Fruit fly (Drosophila melanogaster) whole organism, embryonic: ENCODE data around the gene dock.
A peak's percentile ranks its signal among the peaks of the same experiment; 100 is the strongest.

ENCODE experiments used
- Awh ChIP-seq: fragments of 200-800 bp; sonication (Bioruptor generic); IDR thresholded peaks from 2 replicates; pipeline ENCODE4, ENCODE4 v1.3.6; 2022; ENCODE audit warnings: missing biosample characterization, missing genetic modification characterization
- CG10147 ChIP-seq: fragments of 200-800 bp; sonication (Bioruptor generic); optimal IDR thresholded peaks from 2 replicates; lab custom pipeline; 2019; ENCODE audit warnings: missing biosample characterization, mild to moderate bottlenecking, missing genetic modification characterization, moderate library complexity
- CG1233 ChIP-seq: fragments of 200-800 bp; sonication (Bioruptor generic); optimal IDR thresholded peaks from 4 replicates; lab custom pipeline; 2018; ENCODE audit warnings: missing biosample characterization, mild to moderate bottlenecking, missing genetic modification characterization
- CG13624 ChIP-seq: fragments of 200-800 bp; sonication (Bioruptor generic); optimal IDR thresholded peaks from 2 replicates; lab custom pipeline; 2016; ENCODE audit warnings: missing biosample characterization, missing genetic modification characterization
- CG15696 ChIP-seq: fragments of 200-800 bp; sonication (Bioruptor generic); optimal IDR thresholded peaks from 2 replicates; lab custom pipeline; 2019; ENCODE audit warnings: missing biosample characterization, mild to moderate bottlenecking, missing genetic modification characterization, moderate library complexity
- CG1647 ChIP-seq: fragments of 200-800 bp; sonication (Bioruptor generic); optimal IDR thresholded peaks from 3 replicates; lab custom pipeline; 2016; ENCODE audit warnings: missing biosample characterization, missing genetic modification characterization
- CG16813 ChIP-seq: fragments of 200-800 bp; sonication (Bioruptor generic); IDR thresholded peaks from 3 replicates; pipeline ENCODE4 v1.3.6; 2022; ENCODE audit warnings: missing biosample characterization, missing genetic modification characterization; ENCODE audit not compliant: partially characterized antibody
- CG2678 ChIP-seq: fragments of 200-800 bp; sonication (Bioruptor generic); optimal IDR thresholded peaks from 3 replicates; lab custom pipeline; 2019; ENCODE audit warnings: missing biosample characterization, mild to moderate bottlenecking, missing genetic modification characterization, moderate library complexity
- CG30431 ChIP-seq: fragments of 200-800 bp; sonication (Bioruptor generic); optimal IDR thresholded peaks from 2 replicates; lab custom pipeline; 2017; ENCODE audit warnings: missing biosample characterization, missing genetic modification characterization
- CG34422 ChIP-seq: fragments of 200-800 bp; sonication (Bioruptor generic); IDR thresholded peaks from 3 replicates; pipeline ENCODE4 v1.3.6; 2022; ENCODE audit warnings: missing biosample characterization, missing genetic modification characterization
- CG3995 ChIP-seq: fragments of 200-800 bp; sonication (Bioruptor generic); optimal IDR thresholded peaks from 3 replicates; lab custom pipeline; 2016; ENCODE audit warnings: missing biosample characterization, missing genetic modification characterization
- CG4617 ChIP-seq: fragments of 200-800 bp; sonication (Bioruptor generic); optimal IDR thresholded peaks from 3 replicates; lab custom pipeline; 2016; ENCODE audit warnings: missing biosample characterization, missing genetic modification characterization, borderline replicate concordance
- CG5180 ChIP-seq: fragments of 200-800 bp; sonication (Bioruptor generic); optimal IDR thresholded peaks from 3 replicates; lab custom pipeline; 2017; ENCODE audit warnings: missing biosample characterization, missing genetic modification characterization, mild to moderate bottlenecking, moderate library complexity, missing genetic modification reagents
- CG6813 ChIP-seq: fragments of 200-800 bp; sonication (Bioruptor generic); optimal IDR thresholded peaks from 2 replicates; lab custom pipeline; 2017; ENCODE audit warnings: missing biosample characterization, missing genetic modification characterization, mild to moderate bottlenecking, moderate library complexity, missing genetic modification reagents
- CG7963 ChIP-seq: fragments of 200-800 bp; sonication (Bioruptor generic); IDR thresholded peaks from 3 replicates; pipeline ENCODE4 v1.3.6; 2022; ENCODE audit warnings: missing biosample characterization, missing genetic modification characterization; ENCODE audit not compliant: partially characterized antibody
- CG8478 ChIP-seq: fragments of >200 bp; optimal IDR thresholded peaks from 2 replicates; lab custom pipeline; 2018
- D19B ChIP-seq: fragments of 200-800 bp; sonication (Bioruptor generic); optimal IDR thresholded peaks from 2 replicates; lab custom pipeline; 2017; ENCODE audit warnings: missing biosample characterization, mild to moderate bottlenecking, missing genetic modification characterization
- Dek ChIP-seq: fragments of 200-800 bp; sonication (Bioruptor generic); optimal IDR thresholded peaks from 3 replicates; lab custom pipeline; 2019; ENCODE audit warnings: missing biosample characterization, mild to moderate bottlenecking, missing genetic modification characterization, moderate library complexity
- Gsc ChIP-seq: fragments of 200-800 bp; sonication (Bioruptor generic); IDR thresholded peaks from 2 replicates; pipeline ENCODE4 v1.3.6; 2022; ENCODE audit warnings: missing biosample characterization, missing genetic modification characterization
- H15 ChIP-seq: fragments of 200-800 bp; sonication (Bioruptor generic); IDR thresholded peaks from 3 replicates; pipeline ENCODE4 v1.3.6; 2022; ENCODE audit warnings: missing biosample characterization, missing genetic modification characterization
- HmgZ ChIP-seq: fragments of 200-800 bp; sonication (Bioruptor generic); optimal IDR thresholded peaks from 2 replicates; lab custom pipeline; 2018; ENCODE audit warnings: missing biosample characterization, mild to moderate bottlenecking, missing genetic modification characterization
- Hr51 ChIP-seq, 2 experiments: fragments of 200-800 bp; sonication (Bioruptor generic); optimal IDR thresholded peaks; 2 replicates in 1 of 2; 3 replicates in 1 of 2; lab custom pipeline; 2016 to 2018; ENCODE audit warnings: missing biosample characterization in 2 of 2, missing genetic modification characterization in 2 of 2, mild to moderate bottlenecking in 1 of 2, moderate library complexity in 1 of 2
- Jarid2 ChIP-seq: fragments of 200-800 bp; sonication (Bioruptor generic); optimal IDR thresholded peaks from 3 replicates; lab custom pipeline; 2017; ENCODE audit warnings: mild to moderate bottlenecking, missing biosample characterization, missing genetic modification reagents, missing genetic modification characterization
- Max ChIP-seq: fragments of 200-800 bp; sonication (Bioruptor generic); optimal IDR thresholded peaks from 2 replicates; lab custom pipeline; 2016; ENCODE audit warnings: missing biosample characterization, mild to moderate bottlenecking, missing genetic modification characterization
- Med ChIP-seq: fragments of 200-800 bp; sonication (Bioruptor generic); peaks from one replicate; lab custom pipeline; 2016; ENCODE audit warnings: missing biosample characterization, missing genetic modification characterization, mild to moderate bottlenecking, inconsistent platforms, moderate library complexity
- Opbp ChIP-seq: fragments of 200-800 bp; sonication (Bioruptor generic); IDR thresholded peaks from 3 replicates; pipeline ENCODE4 v1.3.6; 2022; ENCODE audit warnings: missing biosample characterization, missing genetic modification characterization; ENCODE audit not compliant: partially characterized antibody
- Sry-δ ChIP-seq: fragments of 200-800 bp; sonication (Bioruptor generic); optimal IDR thresholded peaks from 2 replicates; lab custom pipeline; 2016; ENCODE audit warnings: missing biosample characterization, missing genetic modification characterization
- Stat92E ChIP-seq, 3 experiments: fragments of >200 bp in 2 of 3; fragments of 200-800 bp in 1 of 3; sonication (Bioruptor generic) in 1 of 3; optimal IDR thresholded peaks; 2 replicates each; lab custom pipeline; 2017 to 2019; ENCODE audit warnings: missing biosample characterization in 3 of 3, missing genetic modification characterization in 3 of 3, mild to moderate bottlenecking in 1 of 3, moderate library complexity in 1 of 3
- ap ChIP-seq: fragments of 200-800 bp; sonication (Bioruptor generic); IDR thresholded peaks from 2 replicates; pipeline ENCODE4 v1.3.6; 2022; ENCODE audit warnings: missing biosample characterization, missing genetic modification characterization
- btn ChIP-seq: fragments of 200-800 bp; sonication (Bioruptor generic); optimal IDR thresholded peaks from 2 replicates; lab custom pipeline; 2016; ENCODE audit warnings: missing biosample characterization, missing genetic modification characterization
- ci ChIP-seq: fragments of 200-800 bp; sonication (Bioruptor generic); IDR thresholded peaks from 3 replicates; pipeline ENCODE4 v1.3.6; 2022; ENCODE audit warnings: missing biosample characterization, missing genetic modification characterization
- dpn ChIP-seq, 2 experiments: fragments of 200-800 bp; sonication (Bioruptor generic); optimal IDR thresholded peaks; 3 replicates each; lab custom pipeline; 2016; ENCODE audit warnings: missing biosample characterization in 2 of 2, missing genetic modification characterization in 2 of 2
- lola ChIP-seq, 3 experiments: fragments of >200 bp in 2 of 3; fragments of 200-800 bp in 1 of 3; sonication (Bioruptor generic) in 1 of 3; optimal IDR thresholded peaks; 2 replicates each; lab custom pipeline; 2017 to 2019; ENCODE audit warnings: missing biosample characterization in 3 of 3, missing genetic modification characterization in 3 of 3, mild to moderate bottlenecking in 1 of 3, moderate library complexity in 1 of 3
- lov ChIP-seq, 2 experiments: fragments of 200-800 bp in 1 of 2; fragments of >200 bp in 1 of 2; sonication (Bioruptor generic) in 1 of 2; IDR thresholded peaks in 1 of 2; optimal IDR thresholded peaks in 1 of 2; 2 replicates in 1 of 2; 3 replicates in 1 of 2; pipeline versions ENCODE4 v1.3.6 to Lab custom; 2017 to 2022; ENCODE audit warnings: missing biosample characterization in 1 of 2, missing genetic modification characterization in 1 of 2
- nmo ChIP-seq: fragments of 200-800 bp; sonication (Bioruptor generic); optimal IDR thresholded peaks from 2 replicates; lab custom pipeline; 2018; ENCODE audit warnings: missing biosample characterization, mild to moderate bottlenecking, missing genetic modification characterization, moderate library complexity
- onecut ChIP-seq: fragments of 200-800 bp; sonication (Bioruptor generic); IDR thresholded peaks from 2 replicates; pipeline ENCODE4 v1.3.6; 2022; ENCODE audit warnings: missing biosample characterization, missing genetic modification characterization
- pb ChIP-seq: fragments of 200-800 bp; sonication (Bioruptor generic); optimal IDR thresholded peaks from 3 replicates; lab custom pipeline; 2016; ENCODE audit warnings: missing biosample characterization, missing genetic modification characterization
- pita ChIP-seq: fragments of 200-800 bp; sonication (Bioruptor generic); optimal IDR thresholded peaks from 2 replicates; lab custom pipeline; 2017; ENCODE audit warnings: missing biosample characterization, mild to moderate bottlenecking, missing genetic modification characterization
- prd ChIP-seq, 3 experiments: fragments of >200 bp in 2 of 3; fragments of 200-800 bp in 1 of 3; sonication (Bioruptor generic) in 1 of 3; optimal IDR thresholded peaks in 2 of 3; IDR thresholded peaks in 1 of 3; 2 replicates in 2 of 3; 3 replicates in 1 of 3; pipeline versions ENCODE4 v1.3.6 to Lab custom; 2017 to 2022; ENCODE audit warnings: missing biosample characterization in 1 of 3, missing genetic modification characterization in 1 of 3
- salm ChIP-seq: fragments of 200-800 bp; sonication (Bioruptor generic); optimal IDR thresholded peaks from 2 replicates; lab custom pipeline; 2018; ENCODE audit warnings: missing biosample characterization, mild to moderate bottlenecking, missing genetic modification characterization
- sens ChIP-seq: fragments of 200-800 bp; sonication (Bioruptor generic); peaks from one replicate; lab custom pipeline; 2016; ENCODE audit warnings: missing biosample characterization, missing genetic modification characterization
- seq ChIP-seq: fragments of 200-800 bp; sonication (Bioruptor generic); IDR thresholded peaks from 2 replicates; pipeline ENCODE4 v1.3.6; 2022; ENCODE audit warnings: missing biosample characterization, missing genetic modification characterization
- sim ChIP-seq: fragments of 200-800 bp; sonication (Bioruptor generic); IDR thresholded peaks from 2 replicates; pipeline ENCODE4 v1.3.6; 2022; ENCODE audit warnings: missing biosample characterization, missing genetic modification characterization
- trh ChIP-seq: fragments of 200-800 bp; sonication (Bioruptor generic); optimal IDR thresholded peaks from 2 replicates; lab custom pipeline; 2016; ENCODE audit warnings: missing biosample characterization, missing genetic modification characterization
- twi ChIP-seq: fragments of 200-800 bp; optimal IDR thresholded peaks from 2 replicates; lab custom pipeline; 2019; ENCODE audit warnings: missing biosample characterization, mild to moderate bottlenecking, missing genetic modification characterization, moderate library complexity
- usp ChIP-seq: fragments of >200 bp; optimal IDR thresholded peaks from 2 replicates; lab custom pipeline; 2017; ENCODE audit warnings: missing biosample characterization, missing genetic modification characterization
- vnd ChIP-seq: fragments of 200-800 bp; sonication (Bioruptor generic); IDR thresholded peaks from 3 replicates; pipeline ENCODE4 v1.3.6; 2022; ENCODE audit warnings: missing biosample characterization, missing genetic modification characterization; ENCODE audit not compliant: partially characterized antibody

Gene dock

DNA sequence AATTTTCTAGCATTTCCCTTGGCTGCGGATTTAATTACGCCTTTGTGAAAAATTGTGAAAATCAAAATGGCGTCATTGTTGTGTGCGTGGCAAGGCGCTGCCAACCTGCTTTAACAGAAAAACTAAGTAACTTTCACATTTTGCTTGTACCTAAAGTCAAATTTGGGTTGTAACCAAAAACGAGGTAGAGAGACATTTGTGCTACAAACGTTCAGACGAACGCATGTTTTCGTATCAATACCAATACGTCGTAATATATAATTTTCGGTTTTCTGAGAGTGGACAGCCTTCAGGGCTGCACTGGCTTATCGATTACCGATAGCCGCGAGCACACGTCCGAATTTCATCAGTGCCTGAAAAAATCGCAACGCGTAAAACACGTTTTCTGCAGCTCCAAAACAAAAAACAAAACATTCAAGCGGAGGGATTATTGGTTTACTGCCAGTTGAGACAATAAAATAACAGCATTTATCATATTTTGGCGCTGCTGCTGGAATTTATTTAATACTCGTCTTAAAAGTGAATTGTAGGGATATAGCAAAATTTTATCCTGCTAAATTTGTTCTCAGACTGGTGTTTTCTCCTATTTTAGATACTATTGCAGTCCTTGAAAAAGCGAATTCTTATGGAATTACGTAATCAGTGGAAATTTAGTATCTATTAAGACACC lies 45.1 kb downstream of the dock start (continued):
- TF ChIP-seq CG34422 (GFP tag; lab: Robert Waterston, UW) (no peak; the same call in 2 of the 3 replicates), Gsc (GFP tag; lab: Robert Waterston, UW) (no peak), Max (GFP tag; lab: Kevin White, UChicago) (peak; percentile 75), sens (GFP tag; lab: Kevin White, UChicago) (peak; percentile 93), CG4617 (GFP tag; lab: Kevin White, UChicago) (peak; percentile 60), Dek (tag; lab: Kevin White, UChicago) (peak; percentile 43), trh (GFP tag; lab: Kevin White, UChicago) (peak; percentile 13), CG6813 (GFP tag; lab: Kevin White, UChicago) (peak; percentile 61), btn (GFP tag; lab: Kevin White, UChicago) (peak; percentile 72), pita (no peak), ci (GFP tag; lab: Robert Waterston, UW) (peak; percentile 77), CG3995 (GFP tag; lab: Kevin White, UChicago) (peak; percentile 38), Hr51 (GFP tag; optimal IDR thresholded peaks at IDR 0.05; lab: Kevin White, UChicago) (peak; percentile 67 to 71), twi (tag; lab: Kevin White, UChicago) (no peak), dpn (GFP tag; optimal IDR thresholded peaks at IDR 0.05; lab: Kevin White, UChicago) (peak; percentile 75 to 82), CG5180 (GFP tag; lab: Kevin White, UChicago) (no peak), CG10147 (GFP tag; lab: Kevin White, UChicago) (no peak), Jarid2 (GFP tag; lab: Kevin White, UChicago) (no peak), salm (peak; percentile 12), Awh (no peak), onecut (GFP tag; lab: Robert Waterston, UW) (peak; percentile 79), CG1233 (peak; percentile 47), sim (GFP tag; lab: Robert Waterston, UW) (no peak), lov (optimal IDR thresholded peaks at IDR 0.05; lab: Kevin White, UChicago) (no peak), lov (GFP tag; IDR thresholded peaks at IDR 0.05; lab: Robert Waterston, UW) (0 out of 3 replicates have a peak, but pooled peaks have one; percentile 58), CG8478 (lab: Kevin White, UChicago) (no peak), usp (GFP tag; lab: Kevin White, UChicago) (no peak), seq (GFP tag; lab: Robert Waterston, UW) (peak; percentile 47; the same call in 1 of the 2 replicates), lola (GFP tag; optimal IDR thresholded peaks at IDR 0.05; lab: Kevin White, UChicago) (peak in 1 of 3 experiments; percentile 38), nmo (GFP tag; lab: Kevin White, UChicago) (peak; percentile 68), CG15696 (tag; lab: Kevin White, UChicago) (peak; percentile 51), Med (GFP tag; lab: Kevin White, UChicago) (peak; percentile 97), Opbp (GFP tag; lab: Robert Waterston, UW) (peak; percentile 43; the same call in 1 of the 3 replicates), pb (GFP tag; lab: Kevin White, UChicago) (peak; percentile 61), CG1647 (GFP tag; lab: Kevin White, UChicago) (peak; percentile 73), CG30431 (GFP tag; lab: Kevin White, UChicago) (peak; percentile 28), CG16813 (GFP tag; lab: Robert Waterston, UW) (peak; percentile 37; the same call in 1 of the 3 replicates), CG13624 (peak; percentile 92), H15 (GFP tag; lab: Robert Waterston, UW) (peak; percentile 55; the same call in 1 of the 3 replicates), Stat92E (GFP tag; optimal IDR thresholded peaks at IDR 0.05; lab: Kevin White, UChicago) (no peak), CG7963 (no peak; the same call in 2 of the 3 replicates), HmgZ (tag; lab: Kevin White, UChicago) (peak; percentile 65), vnd (GFP tag; lab: Robert Waterston, UW) (0 out of 3 replicates have a peak, but pooled peaks have one; percentile 32), D19B (GFP tag; lab: Kevin White, UChicago) (peak; percentile 32), CG2678 (peak; percentile 71), ap (GFP tag; lab: Robert Waterston, UW) (peak; percentile 46), prd (optimal IDR thresholded peaks at IDR 0.05; lab: Kevin White, UChicago) (no peak), prd (GFP tag; IDR thresholded peaks at IDR 0.05; lab: Robert Waterston, UW) (peak; percentile 75), Sry-δ (GFP tag; lab: Kevin White, UChicago) (peak; percentile 62)
